Fruit fly (Drosophila melanogaster) whole organism, embryonic: ENCODE results near the gene Art9.

Experiments
- Atf3 ChIP-seq: fragments of 200-800 bp; sonication (Bioruptor generic); optimal IDR thresholded peaks from 3 replicates; lab custom pipeline; 2016; ENCODE audit warnings: missing biosample characterization, missing genetic modification characterization
- CG10274 ChIP-seq: fragments of 200-800 bp; sonication (Bioruptor generic); optimal IDR thresholded peaks from 3 replicates; lab custom pipeline; 2017; ENCODE audit warnings: missing biosample characterization, mild to moderate bottlenecking, missing genetic modification characterization
- CG10321 ChIP-seq: fragments of 200-800 bp; sonication (Bioruptor generic); IDR thresholded peaks from 2 replicates; pipeline ENCODE4 v1.3.6; 2022; ENCODE audit warnings: missing biosample characterization, missing genetic modification characterization
- CG11398 ChIP-seq: fragments of 200-800 bp; sonication (Bioruptor generic); optimal IDR thresholded peaks from 2 replicates; lab custom pipeline; 2016; ENCODE audit warnings: missing biosample characterization, missing genetic modification characterization
- CG12071 ChIP-seq: fragments of 200-800 bp; sonication (Bioruptor generic); optimal IDR thresholded peaks from 3 replicates; lab custom pipeline; 2018; ENCODE audit warnings: missing biosample characterization, mild to moderate bottlenecking, missing genetic modification characterization
- CG15269 ChIP-seq: fragments of 200-800 bp; sonication (Bioruptor generic); optimal IDR thresholded peaks from 2 replicates; lab custom pipeline; 2018; ENCODE audit warnings: missing biosample characterization, mild to moderate bottlenecking, missing genetic modification characterization, moderate library complexity
- CG1529 ChIP-seq: fragments of 200-800 bp; sonication (Bioruptor generic); optimal IDR thresholded peaks from 3 replicates; lab custom pipeline; 2018; ENCODE audit warnings: missing biosample characterization, missing genetic modification characterization
- CG17361 ChIP-seq: fragments of 200-800 bp; sonication (Bioruptor generic); IDR thresholded peaks from 3 replicates; pipeline ENCODE4 v1.3.6; 2022; ENCODE audit warnings: missing biosample characterization, missing genetic modification characterization
- CG17829 ChIP-seq: fragments of 200-800 bp; optimal IDR thresholded peaks from 2 replicates; lab custom pipeline; 2019; ENCODE audit warnings: missing biosample characterization, mild to moderate bottlenecking, missing genetic modification characterization, moderate library complexity
- CG18619 ChIP-seq: fragments of 200-800 bp; sonication (Bioruptor generic); optimal IDR thresholded peaks from 3 replicates; lab custom pipeline; 2017; ENCODE audit warnings: missing biosample characterization, mild to moderate bottlenecking, missing genetic modification characterization
- CG2129 ChIP-seq: fragments of 200-800 bp; sonication (Bioruptor generic); IDR thresholded peaks from 2 replicates; pipeline ENCODE4 v1.3.6; 2022; ENCODE audit warnings: missing biosample characterization, missing genetic modification characterization; ENCODE audit not compliant: partially characterized antibody
- CG42726 ChIP-seq: fragments of 200-800 bp; sonication (Bioruptor generic); IDR thresholded peaks from 2 replicates; pipeline ENCODE4 v1.3.6; 2022; ENCODE audit warnings: missing biosample characterization, missing genetic modification characterization; ENCODE audit not compliant: partially characterized antibody
- CG6813 ChIP-seq: fragments of 200-800 bp; sonication (Bioruptor generic); optimal IDR thresholded peaks from 2 replicates; lab custom pipeline; 2017; ENCODE audit warnings: missing biosample characterization, missing genetic modification characterization, mild to moderate bottlenecking, moderate library complexity, missing genetic modification reagents
- CG8290 ChIP-seq, 3 experiments: fragments of 200-800 bp; sonication (Bioruptor generic); optimal IDR thresholded peaks; 2 replicates each; lab custom pipeline; 2016 to 2019; ENCODE audit warnings: missing biosample characterization in 3 of 3, missing genetic modification characterization in 3 of 3, mild to moderate bottlenecking in 2 of 3, moderate library complexity in 1 of 3
- CG8765 ChIP-seq: fragments of 200-800 bp; sonication (Bioruptor generic); IDR thresholded peaks from 2 replicates; pipeline ENCODE4 v1.3.6; 2022; ENCODE audit warnings: missing biosample characterization, missing genetic modification characterization
- CrebB ChIP-seq: fragments of 200-800 bp; sonication (Bioruptor generic); optimal IDR thresholded peaks from 3 replicates; lab custom pipeline; 2018; ENCODE audit warnings: missing biosample characterization, mild to moderate bottlenecking, missing genetic modification characterization
- Dek ChIP-seq: fragments of 200-800 bp; sonication (Bioruptor generic); optimal IDR thresholded peaks from 3 replicates; lab custom pipeline; 2019; ENCODE audit warnings: missing biosample characterization, mild to moderate bottlenecking, missing genetic modification characterization, moderate library complexity
- Doc2 ChIP-seq: fragments of 200-800 bp; sonication (Bioruptor generic); IDR thresholded peaks from 2 replicates; pipeline ENCODE4 v1.3.6; 2022; ENCODE audit warnings: missing biosample characterization, missing genetic modification characterization
- Ets65A ChIP-seq: fragments of 200-800 bp; sonication (Bioruptor generic); peaks from one replicate; lab custom pipeline; 2016; ENCODE audit warnings: missing biosample characterization, missing genetic modification characterization
- HLH3B ChIP-seq: fragments of 200-800 bp; sonication (Bioruptor generic); IDR thresholded peaks from 2 replicates; pipeline ENCODE4 v1.3.6; 2022; ENCODE audit warnings: missing biosample characterization, missing genetic modification characterization
- HLH4C ChIP-seq: fragments of 200-800 bp; sonication (Bioruptor generic); IDR thresholded peaks from 3 replicates; pipeline ENCODE4 v1.3.6; 2022; ENCODE audit warnings: missing biosample characterization, missing genetic modification characterization; ENCODE audit not compliant: partially characterized antibody
- HmgZ ChIP-seq: fragments of 200-800 bp; sonication (Bioruptor generic); optimal IDR thresholded peaks from 2 replicates; lab custom pipeline; 2018; ENCODE audit warnings: missing biosample characterization, mild to moderate bottlenecking, missing genetic modification characterization
- MBD-R2 ChIP-seq: fragments of 200-800 bp; sonication (Bioruptor generic); IDR thresholded peaks from 2 replicates; pipeline ENCODE4 v1.3.6; 2022; ENCODE audit warnings: missing biosample characterization, missing genetic modification characterization
- Myb ChIP-seq: fragments of 200-800 bp; sonication (Bioruptor generic); optimal IDR thresholded peaks from 2 replicates; lab custom pipeline; 2016; ENCODE audit warnings: missing biosample characterization, missing genetic modification characterization
- Nf-YB ChIP-seq: fragments of 200-800 bp; sonication (Bioruptor generic); optimal IDR thresholded peaks from 3 replicates; lab custom pipeline; 2019; ENCODE audit warnings: missing biosample characterization, mild to moderate bottlenecking, missing genetic modification characterization, moderate library complexity
- Poxn ChIP-seq: fragments of 200-800 bp; sonication (Bioruptor generic); IDR thresholded peaks from 2 replicates; pipeline ENCODE4 v1.3.6; 2022; ENCODE audit warnings: missing biosample characterization, missing genetic modification characterization
- Xbp1 ChIP-seq: fragments of 200-800 bp; sonication (Bioruptor generic); optimal IDR thresholded peaks from 3 replicates; lab custom pipeline; 2016; ENCODE audit warnings: missing biosample characterization, mild to moderate bottlenecking, missing genetic modification characterization
- ac ChIP-seq: fragments of 200-800 bp; sonication (Bioruptor generic); optimal IDR thresholded peaks from 3 replicates; lab custom pipeline; 2017; ENCODE audit warnings: missing biosample characterization, mild to moderate bottlenecking, missing genetic modification characterization
- az2 ChIP-seq: fragments of 200-800 bp; sonication (Bioruptor generic); optimal IDR thresholded peaks from 3 replicates; lab custom pipeline; 2016; ENCODE audit warnings: missing biosample characterization, missing genetic modification characterization
- bigmax ChIP-seq: fragments of 200-800 bp; sonication (Bioruptor generic); optimal IDR thresholded peaks from 2 replicates; lab custom pipeline; 2018; ENCODE audit warnings: missing biosample characterization, mild to moderate bottlenecking, missing genetic modification characterization
- chinmo ChIP-seq: fragments of 200-800 bp; sonication (Bioruptor generic); IDR thresholded peaks from 4 replicates; pipeline ENCODE4 v1.3.6; 2022; ENCODE audit warnings: missing biosample characterization, missing genetic modification characterization; ENCODE audit not compliant: partially characterized antibody
- crc ChIP-seq: fragments of 200-800 bp; sonication (Bioruptor generic); optimal IDR thresholded peaks from 2 replicates; lab custom pipeline; 2016; ENCODE audit warnings: missing biosample characterization, missing genetic modification characterization
- crp ChIP-seq, 2 experiments: fragments of 200-800 bp; sonication (Bioruptor generic); optimal IDR thresholded peaks; 2 replicates in 1 of 2; 3 replicates in 1 of 2; lab custom pipeline; 2017; ENCODE audit warnings: missing biosample characterization in 2 of 2, missing genetic modification characterization in 2 of 2, mild to moderate bottlenecking in 1 of 2, moderate library complexity in 1 of 2
- fu2 ChIP-seq: fragments of 200-800 bp; sonication (Bioruptor generic); optimal IDR thresholded peaks from 2 replicates; lab custom pipeline; 2016; ENCODE audit warnings: missing biosample characterization, missing genetic modification characterization
- gem ChIP-seq: fragments of 200-800 bp; sonication (Bioruptor generic); optimal IDR thresholded peaks from 2 replicates; lab custom pipeline; 2019; ENCODE audit warnings: missing biosample characterization, mild to moderate bottlenecking, missing genetic modification characterization, moderate library complexity
- gt ChIP-seq: fragments of 200-800 bp; sonication (Bioruptor generic); IDR thresholded peaks from 2 replicates; pipeline ENCODE4 v1.3.6; 2022; ENCODE audit warnings: missing biosample characterization, missing genetic modification characterization
- her ChIP-seq: fragments of 200-800 bp; sonication (Bioruptor generic); optimal IDR thresholded peaks from 2 replicates; lab custom pipeline; 2016; ENCODE audit warnings: missing biosample characterization, missing genetic modification characterization
- knrl ChIP-seq: fragments of 200-800 bp; sonication (Bioruptor generic); IDR thresholded peaks from 3 replicates; pipeline ENCODE4 v1.3.6; 2022; ENCODE audit warnings: missing biosample characterization, missing genetic modification characterization; ENCODE audit not compliant: partially characterized antibody
- lmd ChIP-seq: fragments of 200-800 bp; sonication (Bioruptor generic); IDR thresholded peaks from 2 replicates; pipeline ENCODE4 v1.3.6; 2022; ENCODE audit warnings: missing biosample characterization, missing genetic modification characterization
- lola ChIP-seq, 3 experiments: fragments of >200 bp in 2 of 3; fragments of 200-800 bp in 1 of 3; sonication (Bioruptor generic) in 1 of 3; optimal IDR thresholded peaks; 2 replicates each; lab custom pipeline; 2017 to 2019; ENCODE audit warnings: missing biosample characterization in 3 of 3, missing genetic modification characterization in 3 of 3, mild to moderate bottlenecking in 1 of 3, moderate library complexity in 1 of 3
- otp ChIP-seq: fragments of 200-800 bp; sonication (Bioruptor generic); IDR thresholded peaks from 3 replicates; pipeline ENCODE4, ENCODE4 v1.3.6; 2022; ENCODE audit warnings: missing biosample characterization, missing genetic modification characterization
- pan ChIP-seq, 4 experiments: fragments of >200 bp in 3 of 4; fragments of 200-800 bp in 1 of 4; sonication (Bioruptor generic) in 1 of 4; optimal IDR thresholded peaks in 3 of 4; IDR thresholded peaks in 1 of 4; 2 replicates each; pipeline versions ENCODE4 v1.3.6 to Lab custom; 2017 to 2022; ENCODE audit warnings: missing biosample characterization in 2 of 4, missing genetic modification characterization in 2 of 4, mixed read lengths in 1 of 4
- ro ChIP-seq: fragments of 200-800 bp; sonication (Bioruptor generic); IDR thresholded peaks from 2 replicates; pipeline ENCODE4 v1.3.6; 2022; ENCODE audit warnings: missing biosample characterization, missing genetic modification characterization
- salm ChIP-seq: fragments of 200-800 bp; sonication (Bioruptor generic); optimal IDR thresholded peaks from 2 replicates; lab custom pipeline; 2018; ENCODE audit warnings: missing biosample characterization, mild to moderate bottlenecking, missing genetic modification characterization
- sd ChIP-seq: fragments of 200-800 bp; sonication (Bioruptor generic); optimal IDR thresholded peaks from 3 replicates; lab custom pipeline; 2018; ENCODE audit warnings: missing biosample characterization, mild to moderate bottlenecking, missing genetic modification characterization, moderate library complexity
- sug ChIP-seq: fragments of 200-800 bp; optimal IDR thresholded peaks from 2 replicates; lab custom pipeline; 2019; ENCODE audit warnings: missing biosample characterization, mild to moderate bottlenecking, missing genetic modification characterization, moderate library complexity
- tap ChIP-seq: fragments of 200-800 bp; optimal IDR thresholded peaks from 3 replicates; lab custom pipeline; 2019; ENCODE audit warnings: missing biosample characterization, mild to moderate bottlenecking, missing genetic modification characterization, moderate library complexity
- trem ChIP-seq: fragments of 200-800 bp; optimal IDR thresholded peaks from 3 replicates; lab custom pipeline; 2019; ENCODE audit warnings: missing biosample characterization, mild to moderate bottlenecking, missing genetic modification characterization, moderate library complexity
- ttk ChIP-seq: fragments of 200-800 bp; sonication (Bioruptor generic); IDR thresholded peaks from 2 replicates; pipeline ENCODE4 v2.1.2; 2022; ENCODE audit warnings: missing biosample characterization, missing genetic modification characterization

Gene Art9

dm6 chr3R:13964513-13964975, 21.3 kb upstream of the Art9 start, which contains the start of gene Orc2 (continued):
- no peak for TF ChIP-seq CG10321 (GFP tag; lab: Robert Waterston, UW)
- peak; percentile 62 for TF ChIP-seq trem (tag; lab: Kevin White, UChicago)
- no peak for TF ChIP-seq Nf-YB (GFP tag; lab: Kevin White, UChicago)
- TF ChIP-seq bigmax (GFP tag; lab: Kevin White, UChicago): no peak
- TF ChIP-seq crc: no peak
- TF ChIP-seq fu2 (GFP tag; lab: Kevin White, UChicago): no peak
- no peak for TF ChIP-seq az2
- TF ChIP-seq her (GFP tag; lab: Kevin White, UChicago): no peak
- TF ChIP-seq CG17829: peak; percentile 4
- peak in 1 of 3 experiments; percentile 4 for TF ChIP-seq lola (GFP tag; optimal IDR thresholded peaks at IDR 0.05; lab: Kevin White, UChicago)
- peak; percentile 59; the same call in 2 of the 3 replicates for TF ChIP-seq knrl
- no peak for TF ChIP-seq CG18619 (GFP tag; lab: Kevin White, UChicago)
- TF ChIP-seq ttk (GFP tag; lab: Robert Waterston, UW): no peak
- TF ChIP-seq CG8290 (GFP tag; optimal IDR thresholded peaks at IDR 0.05; lab: Kevin White, UChicago): peak; percentile 18
- TF ChIP-seq CG8290 (tag; optimal IDR thresholded peaks at IDR 0.05; lab: Kevin White, UChicago): no peak
- no peak for TF ChIP-seq CG1529 (GFP tag; lab: Kevin White, UChicago)
- no peak for TF ChIP-seq CG8765 (GFP tag; lab: Robert Waterston, UW)
- no peak for TF ChIP-seq HLH3B (GFP tag; lab: Robert Waterston, UW)
- TF ChIP-seq pan (optimal IDR thresholded peaks at IDR 0.05; lab: Kevin White, UChicago): no peak
- TF ChIP-seq pan (GFP tag; optimal IDR thresholded peaks at IDR 0.05 in 1 of 2, IDR thresholded peaks at IDR 0.05 in 1 of 2): no peak
- peak in 1 of 2 experiments; percentile 41 for TF ChIP-seq crp (GFP tag; optimal IDR thresholded peaks at IDR 0.05; lab: Kevin White, UChicago)
- no peak for TF ChIP-seq gem (tag; lab: Kevin White, UChicago)
- no peak for TF ChIP-seq Poxn (GFP tag; lab: Robert Waterston, UW)
- TF ChIP-seq otp: no peak
- no peak for TF ChIP-seq CrebB
- no peak for TF ChIP-seq salm (tag; lab: Kevin White, UChicago)
- no peak for TF ChIP-seq Ets65A (GFP tag; lab: Kevin White, UChicago)
- TF ChIP-seq Dek: peak; percentile 23
- peak; percentile 31 for TF ChIP-seq MBD-R2 (GFP tag; lab: Robert Waterston, UW)
- no peak for TF ChIP-seq ro
- no peak for TF ChIP-seq ac (GFP tag; lab: Kevin White, UChicago)
- TF ChIP-seq Doc2 (GFP tag; lab: Robert Waterston, UW): no peak
- peak; percentile 87 for TF ChIP-seq sd (tag; lab: Kevin White, UChicago)
- no peak for TF ChIP-seq Atf3 (GFP tag; lab: Kevin White, UChicago)
- TF ChIP-seq Xbp1 (GFP tag; lab: Kevin White, UChicago): peak; percentile 15
- TF ChIP-seq CG17361 (GFP tag; lab: Robert Waterston, UW): peak; percentile 53; the same call in 2 of the 3 replicates
- TF ChIP-seq lmd (GFP tag; lab: Robert Waterston, UW): no peak
- peak; percentile 6 for TF ChIP-seq CG15269 (tag; lab: Kevin White, UChicago)
- TF ChIP-seq sug (tag; lab: Kevin White, UChicago): peak; percentile 48
- peak; percentile 92 for TF ChIP-seq Myb (GFP tag; lab: Kevin White, UChicago)
- no peak for TF ChIP-seq CG11398 (GFP tag; lab: Kevin White, UChicago)
- peak; percentile 65 for TF ChIP-seq HLH4C (GFP tag; lab: Robert Waterston, UW)
- no peak for TF ChIP-seq chinmo (GFP tag; lab: Robert Waterston, UW)
- TF ChIP-seq CG12071 (GFP tag; lab: Kevin White, UChicago): no peak
- TF ChIP-seq tap: no peak
- no peak for TF ChIP-seq HmgZ (tag; lab: Kevin White, UChicago)
- no peak for TF ChIP-seq CG6813 (GFP tag; lab: Kevin White, UChicago)
- TF ChIP-seq CG42726 (GFP tag; lab: Robert Waterston, UW): no peak
- no peak for TF ChIP-seq CG10274 (GFP tag; lab: Kevin White, UChicago)
- no peak for TF ChIP-seq CG2129
- no peak for TF ChIP-seq gt (GFP tag; lab: Robert Waterston, UW)
